Worm (Caenorhabditis elegans) whole organism, mixed stage, embryonic: ENCODE results near the gene C02F5.5.

ENCODE experiments used
- cnd-1 ChIP-seq: fragments of 200-800 bp; sonication (Bioruptor generic); optimal IDR thresholded peaks from 2 replicates; lab custom pipeline; 2018; ENCODE audit warnings: mild to moderate bottlenecking, missing genetic modification characterization, missing compliant biosample characterization
- mab-5 ChIP-seq: fragments of 150-350 bp; optimal IDR thresholded peaks from 2 replicates; lab custom pipeline; 2014; ENCODE audit warnings: missing biosample characterization, missing genetic modification characterization
- mep-1 ChIP-seq: fragments of 150-350 bp; optimal IDR thresholded peaks from 2 replicates; lab custom pipeline; 2017; ENCODE audit warnings: missing biosample characterization, missing genetic modification reagents, missing genetic modification characterization, inconsistent platforms
- nhr-12 ChIP-seq: fragments of 150-350 bp; optimal IDR thresholded peaks from 2 replicates; lab custom pipeline; 2014; ENCODE audit warnings: missing biosample characterization, missing genetic modification characterization
- pha-4 ChIP-seq: fragments of 150-350 bp; optimal IDR thresholded peaks from 2 replicates; lab custom pipeline; 2018; ENCODE audit warnings: missing biosample characterization, missing genetic modification reagents, missing genetic modification characterization
- snpc-4 ChIP-seq: fragments of 150-350 bp; optimal IDR thresholded peaks from 2 replicates; lab custom pipeline; 2014; ENCODE audit warnings: missing biosample characterization, missing genetic modification characterization
- tbx-8 ChIP-seq: fragments of 200-800 bp; sonication (Bioruptor generic); optimal IDR thresholded peaks from 2 replicates; lab custom pipeline; 2018; ENCODE audit warnings: mild to moderate bottlenecking, missing genetic modification characterization, moderate library complexity, missing compliant biosample characterization
- unc-62 ChIP-seq: fragments of 150-350 bp; optimal IDR thresholded peaks from 2 replicates; lab custom pipeline; 2014; ENCODE audit warnings: missing biosample characterization, missing genetic modification reagents, missing genetic modification characterization

- TF ChIP-seq snpc-4 (tag; lab: Kevin White, UChicago): no peak
- no peak for TF ChIP-seq tbx-8 (GFP tag; lab: Kevin White, UChicago)
- no peak for TF ChIP-seq unc-62 (GFP tag; lab: Kevin White, UChicago)
- TF ChIP-seq pha-4 (tag; lab: Kevin White, UChicago): no peak
- TF ChIP-seq cnd-1 (tag; lab: Kevin White, UChicago): no peak
- TF ChIP-seq mab-5: no peak
- no peak for TF ChIP-seq nhr-12
- no peak for TF ChIP-seq mep-1 (tag; lab: Kevin White, UChicago)
These were observed 26.6 kb downstream of the C02F5.5 start for ce11 chrIII:8262599-8262998.
